Fruit fly (Drosophila melanogaster): ENCODE data around the gene pst.

pst gene

dm6 chr3L:7381359-7381976, 21.4 kb upstream of the pst start, which contains the start of the genes SMSr and smid (continued):
- TF ChIP-seq sc (optimal IDR thresholded peaks at IDR 0.05) (no peak), sc (GFP tag; optimal IDR thresholded peaks at IDR 0.05) (peak; percentile 31), CG11085 (GFP tag; IDR thresholded peaks at IDR 0.05) (peak; percentile 58), gcm2 (GFP tag; optimal IDR thresholded peaks at IDR 0.05) (no peak), CG18011 (GFP tag; optimal IDR thresholded peaks at IDR 0.05) (peak; percentile 10), vvl (GFP tag; IDR thresholded peaks at IDR 0.05) (peak; percentile 23; the same call in 1 of the 2 replicates), hb (GFP tag; IDR thresholded peaks at IDR 0.05; ENCODE audit: partially characterized antibody) (peak; percentile 84), sisA (GFP tag; IDR thresholded peaks at IDR 0.05) (peak; percentile 48; the same call in 1 of the 2 replicates), da (GFP tag; optimal IDR thresholded peaks at IDR 0.05) (no peak), sens-2 (GFP tag; IDR thresholded peaks at IDR 0.05) (0 out of 2 replicates have a peak, but pooled peaks have one; percentile 22), ftz-f1 (GFP tag; optimal IDR thresholded peaks at IDR 0.05) (peak; percentile 85), fu2 (GFP tag; optimal IDR thresholded peaks at IDR 0.05) (peak; percentile 53), Mad (GFP tag; optimal IDR thresholded peaks at IDR 0.05) (peak; percentile 79), gem (tag; optimal IDR thresholded peaks at IDR 0.05) (peak; percentile 82), CG16813 (GFP tag; IDR thresholded peaks at IDR 0.05; ENCODE audit: partially characterized antibody) (peak; percentile 91), CG1233 (GFP tag; optimal IDR thresholded peaks at IDR 0.05) (no peak), CG1602 (GFP tag; optimal IDR thresholded peaks at IDR 0.05) (peak; percentile 61)

- peak; percentile 4 for TF ChIP-seq exex (tag; optimal IDR thresholded peaks at IDR 0.05)
- TF ChIP-seq sug (tag; optimal IDR thresholded peaks at IDR 0.05) = peak; percentile 30
- TF ChIP-seq Dbx (GFP tag; IDR thresholded peaks at IDR 0.05) = 0 out of 3 replicates have a peak, but pooled peaks have one; percentile 16
- TF ChIP-seq CG13775 (GFP tag; optimal IDR thresholded peaks at IDR 0.05) = no peak
Measured at dm6 chr3L:7380395-7380794, 20.3 kb upstream of the pst start.

dm6 chr3L:7376830-7377229, 16.8 kb upstream of the pst start:
- TF ChIP-seq mirr (GFP tag; optimal IDR thresholded peaks at IDR 0.05) (peak; percentile 71), CG34376 (GFP tag; optimal IDR thresholded peaks at IDR 0.05) (peak; percentile 36), exex (tag; optimal IDR thresholded peaks at IDR 0.05) (peak; percentile 83), BtbVII (GFP tag; optimal IDR thresholded peaks at IDR 0.05) (peak; percentile 44), Ravus (GFP tag; IDR thresholded peaks at IDR 0.05) (no peak), CG8924 (tag; optimal IDR thresholded peaks at IDR 0.05) (no peak), D19B (GFP tag; optimal IDR thresholded peaks at IDR 0.05) (no peak), sug (tag; optimal IDR thresholded peaks at IDR 0.05) (peak; percentile 29), tap (tag; optimal IDR thresholded peaks at IDR 0.05) (no peak), Dbx (GFP tag; IDR thresholded peaks at IDR 0.05) (no peak), CG4730 (GFP tag; IDR thresholded peaks at IDR 0.05) (no peak), CG6689 (GFP tag; IDR thresholded peaks at IDR 0.05) (no peak)

dm6 chr3L:7376151-7376550, 16.1 kb upstream of the pst start:
- TF ChIP-seq CG34422 (GFP tag; IDR thresholded peaks at IDR 0.05) (no peak), dysf (GFP tag; IDR thresholded peaks at IDR 0.05) (no peak), mirr (GFP tag; optimal IDR thresholded peaks at IDR 0.05) (peak; percentile 67), H15 (GFP tag; IDR thresholded peaks at IDR 0.05) (no peak), Antp (GFP tag; optimal IDR thresholded peaks at IDR 0.05) (no peak), exex (tag; optimal IDR thresholded peaks at IDR 0.05) (peak; percentile 60), CG17359 (tag; optimal IDR thresholded peaks at IDR 0.05) (no peak), Bgb (GFP tag; IDR thresholded peaks at IDR 0.05; ENCODE audit: partially characterized antibody) (no peak), gcm2 (GFP tag; optimal IDR thresholded peaks at IDR 0.05) (no peak), CG31224 (GFP tag; IDR thresholded peaks at IDR 0.05) (no peak)

Data from whole organism, embryonic.